Fruit fly (Drosophila melanogaster): ENCODE data around the gene ckd.

dm6 chr3L:3251659-3252490 is 5.8 kb upstream of the ckd start:
- TF ChIP-seq spab (GFP tag; optimal IDR thresholded peaks at IDR 0.05) (no peak), eg (GFP tag; IDR thresholded peaks at IDR 0.05) (peak; percentile 67; the same call in 2 of the 3 replicates), salr (GFP tag; optimal IDR thresholded peaks at IDR 0.05) (no peak), CG11762 (GFP tag; optimal IDR thresholded peaks at IDR 0.05; ENCODE audit: insufficient read depth) (no peak), Eip78C (GFP tag) (peak; percentile 55), Eip75B (GFP tag; optimal IDR thresholded peaks at IDR 0.05) (no peak), CG8319 (GFP tag; optimal IDR thresholded peaks at IDR 0.05) (no peak)
